Worm (Caenorhabditis elegans): ENCODE results near the gene C30B5.2.

Gene C30B5.2

DNA sequence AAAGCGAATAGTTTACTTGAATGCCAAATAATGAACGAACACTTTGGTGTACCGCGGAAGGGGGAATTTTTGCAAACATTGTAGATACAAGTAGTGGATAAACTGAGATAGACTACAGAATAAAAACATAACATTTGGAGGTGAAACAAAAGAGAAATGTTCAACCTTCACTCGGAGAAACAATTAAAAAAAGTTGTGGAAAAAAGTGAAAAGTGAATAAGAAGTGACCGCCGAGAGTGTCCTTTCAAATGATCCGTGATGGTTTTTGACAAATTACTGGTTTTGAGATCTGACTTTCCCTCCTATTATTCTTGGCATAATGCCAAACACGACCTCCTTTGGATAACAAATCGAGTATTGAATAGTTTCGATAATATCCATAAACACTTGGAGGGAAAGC, 26.8 kb downstream of the C30B5.2 start:
- TF ChIP-seq him-1 (tag; optimal IDR thresholded peaks at IDR 0.05): no peak
- TF ChIP-seq dao-5 (tag; optimal IDR thresholded peaks at IDR 0.05): no peak
- no peak for TF ChIP-seq W03F9.2 (tag; optimal IDR thresholded peaks at IDR 0.05)

DNA sequence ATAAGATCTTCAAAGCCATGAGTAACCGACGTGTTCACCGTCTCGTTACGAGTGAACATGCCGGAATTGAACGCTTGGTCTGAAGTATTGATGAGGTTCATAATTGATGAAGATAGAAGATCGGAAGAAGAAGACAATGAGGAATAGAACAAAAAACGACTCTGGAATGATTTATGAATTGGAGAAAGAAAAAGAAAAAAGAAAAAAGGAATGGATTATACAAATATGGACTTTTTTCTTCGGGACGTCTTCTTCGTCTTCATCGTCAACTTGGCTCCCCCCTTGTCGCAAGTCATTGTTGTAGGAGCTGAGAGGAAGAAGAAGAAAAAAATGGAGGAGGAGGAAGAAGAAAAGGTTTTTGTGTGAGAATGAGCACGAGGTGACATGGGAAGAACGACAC, 30.0 kb downstream of the C30B5.2 start, which contains the start of gene srsy-2:
TSS of gene srsy-2 (minus strand) at position 101 of the 400 bp plus-strand sequence.
- no peak for TF ChIP-seq him-1 (tag; optimal IDR thresholded peaks at IDR 0.05)

DNA sequence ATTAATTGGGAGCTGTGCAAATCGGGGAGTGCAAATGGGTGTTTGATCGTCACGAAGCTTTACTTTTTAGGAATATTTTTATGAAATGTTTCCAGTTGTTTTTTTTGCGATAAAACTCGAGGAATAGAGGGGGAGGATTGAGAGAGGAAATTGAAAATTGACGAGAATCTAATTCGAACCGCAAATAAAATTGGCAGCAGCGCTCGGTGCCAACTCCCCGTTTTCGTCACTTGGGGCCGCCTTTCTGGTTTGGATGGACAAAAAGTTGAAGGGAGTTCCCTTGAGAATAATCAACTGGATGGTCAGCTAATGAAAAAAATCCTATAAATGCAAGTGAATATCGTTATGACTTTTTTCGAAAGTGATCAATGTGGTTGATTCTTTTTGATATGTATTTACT, 33.1 kb downstream of the C30B5.2 start:
- no peak for TF ChIP-seq him-1 (tag; optimal IDR thresholded peaks at IDR 0.05)
- TF ChIP-seq dao-5 (tag; optimal IDR thresholded peaks at IDR 0.05): no peak
- no peak for TF ChIP-seq W03F9.2 (tag; optimal IDR thresholded peaks at IDR 0.05)

DNA sequence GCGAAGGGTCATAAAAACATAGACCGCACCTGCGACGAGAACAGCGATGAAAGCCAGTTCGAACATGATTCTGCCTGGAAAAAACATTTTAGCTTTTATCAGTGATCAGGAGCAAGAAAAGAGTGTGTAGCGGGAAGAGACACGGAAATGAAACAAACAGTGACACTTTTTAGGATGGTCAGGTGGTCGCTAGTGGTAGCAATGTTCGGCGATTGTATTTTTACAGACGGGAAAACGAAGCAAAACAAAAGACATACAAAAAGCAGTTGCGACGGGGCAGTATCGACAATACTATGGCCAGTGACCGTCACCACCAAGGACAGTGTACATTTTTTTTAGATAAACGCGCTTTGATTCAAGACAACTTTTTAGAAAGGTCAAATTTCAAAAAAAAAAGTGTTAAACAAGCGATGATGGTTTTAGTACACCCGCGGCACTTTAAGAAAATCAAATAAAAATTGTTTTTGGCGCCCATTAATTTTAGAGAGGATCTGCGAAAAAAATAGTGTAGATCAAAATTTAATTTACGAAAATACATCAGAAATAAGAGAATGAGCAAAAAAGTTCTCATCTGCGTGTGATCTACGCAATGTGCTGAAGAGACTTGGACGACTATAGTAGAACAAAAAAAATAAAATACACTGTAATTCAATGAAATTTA, 38.6 kb downstream of the C30B5.2 start, which contains the start of gene T24H7.9:
TSS of gene T24H7.9 (minus strand) at position 74 of the 661 bp plus-strand sequence.
- TF ChIP-seq dao-5 (tag; optimal IDR thresholded peaks at IDR 0.05): no peak
- no peak for TF ChIP-seq him-1 (tag; optimal IDR thresholded peaks at IDR 0.05)
- TF ChIP-seq W03F9.2 (tag; optimal IDR thresholded peaks at IDR 0.05): no peak

DNA sequence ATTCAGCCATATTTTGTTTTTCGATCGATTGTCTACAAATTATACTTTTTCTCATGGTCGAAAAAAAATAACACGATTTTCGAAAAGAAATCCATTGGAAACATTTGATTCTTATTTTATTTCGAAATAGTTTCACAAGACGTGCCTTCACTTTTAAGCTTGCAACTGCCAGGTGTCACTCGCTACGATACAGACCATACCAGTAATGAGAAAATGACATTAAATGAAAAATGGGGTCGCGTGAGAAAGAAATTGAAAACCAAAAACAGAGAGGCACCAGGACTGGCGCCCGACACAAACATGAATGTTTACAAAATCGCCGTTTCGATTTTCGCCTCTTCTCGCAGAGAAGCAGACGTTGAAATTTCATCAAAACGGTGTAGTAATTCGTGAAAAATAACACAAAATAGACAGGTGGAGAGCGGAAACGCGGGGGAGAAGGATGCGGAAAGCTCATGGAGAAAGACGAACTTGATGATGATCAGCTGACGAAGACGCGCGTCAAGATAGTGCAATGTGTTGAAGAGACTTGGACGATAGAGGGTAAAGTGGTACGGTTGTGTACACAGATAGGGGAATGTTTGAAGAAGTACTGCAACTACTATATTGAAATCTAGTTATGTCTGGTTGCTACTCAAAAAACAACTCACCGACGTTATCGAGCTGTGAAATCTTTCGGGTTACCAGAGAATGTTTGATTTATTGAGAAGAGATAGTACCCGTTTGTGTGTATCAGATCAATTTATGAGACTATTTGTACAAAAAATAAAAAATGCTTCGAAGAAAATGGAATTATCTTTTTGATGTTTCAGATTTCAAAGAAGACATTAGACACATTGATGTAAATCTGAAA, 39.3 kb downstream of the C30B5.2 start:
- no peak for TF ChIP-seq him-1 (tag; optimal IDR thresholded peaks at IDR 0.05)
- TF ChIP-seq dao-5 (tag; optimal IDR thresholded peaks at IDR 0.05): no peak
- no peak for TF ChIP-seq W03F9.2 (tag; optimal IDR thresholded peaks at IDR 0.05)

DNA sequence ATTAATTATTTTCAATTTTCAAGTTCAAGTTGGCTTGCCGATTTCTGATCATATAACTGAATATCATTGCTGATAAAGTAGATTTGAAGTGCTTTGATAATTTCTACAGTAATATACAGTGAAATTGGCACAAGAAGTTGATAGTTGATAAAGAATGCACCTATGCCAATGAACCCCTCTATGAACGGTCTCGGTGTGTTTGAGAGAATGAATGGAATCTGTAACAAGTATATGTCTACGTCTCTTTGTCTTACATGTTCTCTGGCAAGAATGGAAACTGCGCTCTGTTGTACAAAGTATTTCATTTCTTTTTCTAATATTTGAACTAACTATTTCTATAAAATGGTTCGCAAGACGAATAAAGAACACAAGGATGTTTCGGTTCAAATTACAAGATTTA, 44.8 kb downstream of the C30B5.2 start, which contains the start of gene T24H7.8:
TSS of gene T24H7.8 (plus strand) at position 301 of the 400 bp plus-strand sequence.
- TF ChIP-seq him-1 (tag; optimal IDR thresholded peaks at IDR 0.05): no peak
- TF ChIP-seq dao-5 (tag; optimal IDR thresholded peaks at IDR 0.05): no peak
- TF ChIP-seq W03F9.2 (tag; optimal IDR thresholded peaks at IDR 0.05): no peak

DNA sequence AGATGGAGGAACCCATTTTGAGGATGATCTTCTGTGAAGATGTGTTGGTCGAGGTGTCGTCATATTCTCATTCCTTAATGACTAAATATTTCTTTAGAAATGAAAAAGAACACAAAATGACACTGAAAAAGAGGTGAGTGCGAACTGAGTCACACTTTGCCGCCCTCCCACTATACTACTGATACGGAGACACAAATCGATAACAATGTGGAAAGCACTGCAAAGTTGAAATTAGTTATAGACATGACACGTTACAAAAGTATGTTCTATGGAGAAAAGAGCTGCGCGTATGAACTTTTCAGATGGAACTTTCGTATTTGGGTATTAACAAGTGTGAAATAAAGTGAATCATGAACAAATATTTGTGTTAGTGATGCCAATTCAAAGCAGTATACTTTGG, 47.2 kb downstream of the C30B5.2 start, which contains the start of gene tat-4:
TSS of gene tat-4 (minus strand) at position 117 of the 400 bp plus-strand sequence.
- TF ChIP-seq dao-5 (tag; optimal IDR thresholded peaks at IDR 0.05) (no peak), him-1 (tag; optimal IDR thresholded peaks at IDR 0.05) (no peak), W03F9.2 (tag; optimal IDR thresholded peaks at IDR 0.05) (no peak)

DNA sequence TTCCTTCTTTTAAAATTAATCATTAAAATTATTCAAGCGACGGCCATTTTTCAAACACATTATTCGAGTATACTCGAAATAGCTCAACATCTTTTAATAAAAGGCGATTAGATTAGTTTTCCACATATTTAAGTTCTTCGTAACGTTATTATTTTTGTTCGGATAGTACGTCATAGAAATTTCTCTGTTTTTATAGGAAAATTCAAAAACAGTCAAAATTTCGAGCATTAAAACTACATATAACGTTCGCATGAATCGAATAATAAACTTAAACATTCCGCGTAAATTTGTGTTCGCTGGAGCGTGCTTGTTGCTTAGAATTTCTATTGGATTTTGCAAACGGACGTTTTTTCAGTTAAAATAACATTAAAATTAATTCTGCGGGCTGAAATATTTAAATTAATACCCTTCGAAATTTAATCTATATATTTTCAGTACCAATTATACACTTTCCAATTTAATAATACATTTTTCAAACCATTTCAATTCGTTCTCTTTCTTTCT, 48.3 kb downstream of the C30B5.2 start, which contains the start of gene blos-4:
TSS of gene blos-4 (plus strand) at position 51 of the 504 bp plus-strand sequence.
- no peak for TF ChIP-seq him-1 (tag; optimal IDR thresholded peaks at IDR 0.05)
- TF ChIP-seq dao-5 (tag; optimal IDR thresholded peaks at IDR 0.05): no peak
- no peak for TF ChIP-seq W03F9.2 (tag; optimal IDR thresholded peaks at IDR 0.05)

DNA sequence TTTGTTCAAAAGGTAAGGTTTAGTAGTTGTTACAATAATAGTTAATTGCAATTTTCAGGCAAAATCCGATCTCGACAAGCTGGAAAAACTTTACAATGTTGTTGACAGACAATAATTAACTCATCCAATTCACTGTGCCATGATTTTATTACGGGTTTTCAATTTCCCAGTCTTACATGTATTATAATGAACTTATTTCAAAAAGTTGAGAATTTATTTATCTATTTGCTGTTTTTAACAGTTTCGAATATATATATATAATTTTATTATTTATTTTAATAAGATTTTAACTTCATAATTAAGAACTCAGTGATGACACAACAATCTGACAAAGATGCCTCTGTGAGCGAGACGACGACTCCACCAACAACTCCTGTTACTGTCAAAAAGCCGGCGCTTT, 49.1 kb downstream of the C30B5.2 start, which contains the start of gene lelo-1:
TSS of gene lelo-1 (plus strand) at position 301 of the 400 bp plus-strand sequence.
- no peak for TF ChIP-seq him-1 (tag; optimal IDR thresholded peaks at IDR 0.05)
- no peak for TF ChIP-seq dao-5 (tag; optimal IDR thresholded peaks at IDR 0.05)
- no peak for TF ChIP-seq W03F9.2 (tag; optimal IDR thresholded peaks at IDR 0.05)

DNA sequence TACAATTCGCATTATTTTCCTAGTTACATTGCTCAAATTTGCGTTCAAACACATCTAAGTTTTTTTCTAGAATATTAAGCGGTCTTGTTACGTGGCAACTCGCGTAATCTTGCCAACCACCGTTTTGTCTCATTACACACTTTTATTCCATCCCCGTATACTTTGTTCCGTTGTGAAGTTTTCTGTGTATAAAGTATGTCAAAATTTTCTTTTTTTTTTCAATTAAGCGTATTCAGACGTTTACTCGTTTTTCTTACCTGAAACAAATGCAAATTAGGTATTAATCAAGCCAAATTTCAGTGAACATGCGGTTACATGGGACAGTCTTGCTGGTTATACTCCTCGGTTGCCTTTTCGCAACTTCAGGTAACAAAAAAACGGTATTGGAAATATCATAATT, 50.0 kb downstream of the C30B5.2 start, which contains the start of gene T24H7.2:
TSS of gene T24H7.2 (plus strand) at position 301 of the 400 bp plus-strand sequence.
- TF ChIP-seq W03F9.2 (tag; optimal IDR thresholded peaks at IDR 0.05) (no peak), dao-5 (tag; optimal IDR thresholded peaks at IDR 0.05) (no peak), him-1 (tag; optimal IDR thresholded peaks at IDR 0.05) (no peak)

All from whole organism, L4/young adult.